Fruit fly (Drosophila melanogaster) whole organism, embryonic: ENCODE data around the gene CG10621.

Source experiments
- Bteb2 ChIP-seq: fragments of 200-800 bp; sonication (Bioruptor generic); optimal IDR thresholded peaks from 2 replicates; lab custom pipeline; 2016; ENCODE audit warnings: missing biosample characterization, missing genetic modification characterization
- CG11695 ChIP-seq: fragments of 200-800 bp; sonication (Bioruptor generic); IDR thresholded peaks from 3 replicates; pipeline ENCODE4 v1.3.6; 2022; ENCODE audit warnings: missing biosample characterization, missing genetic modification characterization
- CG30403 ChIP-seq: fragments of 200-800 bp; sonication (Bioruptor generic); optimal IDR thresholded peaks from 3 replicates; lab custom pipeline; 2016; ENCODE audit warnings: missing biosample characterization, missing genetic modification characterization
- CG32767 ChIP-seq: fragments of 200-800 bp; sonication (Bioruptor generic); IDR thresholded peaks from 2 replicates; pipeline ENCODE4 v1.3.6; 2022; ENCODE audit warnings: missing biosample characterization, missing genetic modification characterization
- CG3281 ChIP-seq: fragments of 200-800 bp; sonication (Bioruptor generic); optimal IDR thresholded peaks from 3 replicates; lab custom pipeline; 2017; ENCODE audit warnings: missing biosample characterization, mild to moderate bottlenecking, missing genetic modification characterization
- CG7928 ChIP-seq: fragments of 200-800 bp; sonication (Bioruptor generic); optimal IDR thresholded peaks from 2 replicates; lab custom pipeline; 2017; ENCODE audit warnings: missing biosample characterization, mild to moderate bottlenecking, missing genetic modification characterization
- Fer3 ChIP-seq: fragments of 200-800 bp; sonication (Bioruptor generic); optimal IDR thresholded peaks from 2 replicates; lab custom pipeline; 2018; ENCODE audit warnings: missing biosample characterization, mild to moderate bottlenecking, missing genetic modification characterization, moderate library complexity
- Hr3 ChIP-seq: fragments of 200-800 bp; sonication (Bioruptor generic); optimal IDR thresholded peaks from 3 replicates; lab custom pipeline; 2016; ENCODE audit warnings: missing biosample characterization, missing genetic modification characterization
- Spps ChIP-seq: fragments of 200-800 bp; sonication (Bioruptor generic); optimal IDR thresholded peaks from 2 replicates; lab custom pipeline; 2018; ENCODE audit warnings: missing biosample characterization, mild to moderate bottlenecking, missing genetic modification characterization
- amos ChIP-seq: fragments of 200-800 bp; sonication (Bioruptor generic); IDR thresholded peaks from 2 replicates; pipeline ENCODE4 v1.3.6; 2022; ENCODE audit warnings: missing biosample characterization, missing genetic modification characterization; ENCODE audit not compliant: partially characterized antibody
- az2 ChIP-seq: fragments of 200-800 bp; sonication (Bioruptor generic); optimal IDR thresholded peaks from 3 replicates; lab custom pipeline; 2016; ENCODE audit warnings: missing biosample characterization, missing genetic modification characterization
- btn ChIP-seq: fragments of 200-800 bp; sonication (Bioruptor generic); optimal IDR thresholded peaks from 2 replicates; lab custom pipeline; 2016; ENCODE audit warnings: missing biosample characterization, missing genetic modification characterization
- dan ChIP-seq: fragments of 200-800 bp; sonication (Bioruptor generic); IDR thresholded peaks from 2 replicates; pipeline ENCODE4 v1.3.6; 2022; ENCODE audit warnings: missing biosample characterization, missing genetic modification characterization
- gsb-n ChIP-seq: fragments of 200-800 bp; sonication (Bioruptor generic); optimal IDR thresholded peaks from 3 replicates; lab custom pipeline; 2018; ENCODE audit warnings: missing biosample characterization, mild to moderate bottlenecking, missing genetic modification characterization

DNA sequence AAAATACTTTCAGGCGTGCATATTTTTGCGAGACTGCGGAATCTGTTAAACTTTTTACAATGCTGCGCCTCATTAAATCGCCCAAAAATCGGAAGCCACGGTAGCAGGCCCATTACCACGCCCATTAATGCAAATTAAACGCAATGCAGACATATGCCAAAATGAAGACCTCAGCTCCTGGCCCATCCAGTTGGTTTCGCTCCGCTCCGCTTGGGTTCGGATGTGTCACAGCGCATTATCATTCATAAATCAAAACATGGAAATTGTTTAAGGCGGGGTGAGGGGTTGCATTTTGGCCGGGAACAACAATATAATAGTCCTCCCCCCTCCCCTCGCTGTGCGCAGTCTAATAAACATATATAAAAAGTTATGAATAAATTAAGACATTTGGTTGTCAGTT, 26.3 kb downstream of the CG10621 start:
- no peak for TF ChIP-seq Hr3 (GFP tag; lab: Kevin White, UChicago)
- no peak for TF ChIP-seq Bteb2 (GFP tag; lab: Kevin White, UChicago)
- TF ChIP-seq CG3281 (GFP tag; lab: Kevin White, UChicago), result no peak
- no peak for TF ChIP-seq Spps
- TF ChIP-seq Fer3 (tag; lab: Kevin White, UChicago), result no peak
- no peak for TF ChIP-seq az2 (GFP tag; lab: Kevin White, UChicago)
- no peak for TF ChIP-seq btn (GFP tag; lab: Kevin White, UChicago)
- peak; percentile 96 for TF ChIP-seq gsb-n (tag; lab: Kevin White, UChicago)
- no peak for TF ChIP-seq CG30403
- TF ChIP-seq CG32767 (GFP tag; lab: Robert Waterston, UW), result no peak
- TF ChIP-seq amos, result no peak
- no peak for TF ChIP-seq dan (GFP tag; lab: Robert Waterston, UW)
- no peak for TF ChIP-seq CG11695
- TF ChIP-seq CG7928 (GFP tag; lab: Kevin White, UChicago), result no peak
